Worm (Caenorhabditis elegans) whole organism, midembryonic: ENCODE results near the gene T19H12.2.
"Not testable (repeated sequence)": the region's sequence is repeated elsewhere in the genome, so short reads cannot be mapped to it uniquely, and the experiment has no call there.

Experiments
- T22C8.4 ChIP-seq: fragments of 200-800 bp; sonication (Bioruptor generic); IDR thresholded peaks from 2 replicates; pipeline ENCODE4 v1.3.6; 2022; ENCODE audit warnings: missing genetic modification characterization, missing compliant biosample characterization
- cog-1 ChIP-seq: sonication (generic microtip); optimal IDR thresholded peaks from 2 replicates; lab custom pipeline; 2016; ENCODE audit warnings: missing genetic modification characterization, missing compliant biosample characterization
- flt-1 ChIP-seq: fragments of 200-800 bp; sonication (Bioruptor generic); IDR thresholded peaks from 2 replicates; pipeline ENCODE4 v1.3.6; 2022; ENCODE audit warnings: missing genetic modification characterization, missing compliant biosample characterization
- klf-2 ChIP-seq: fragments of 200-800 bp; sonication (Bioruptor generic); conservative IDR thresholded peaks from 2 replicates; pipeline ENCODE4 v1.3.6; 2022; ENCODE audit warnings: missing genetic modification reagents, missing genetic modification characterization, missing compliant biosample characterization
- med-1 ChIP-seq: sonication (generic microtip); optimal IDR thresholded peaks from 2 replicates; lab custom pipeline; 2017; ENCODE audit warnings: missing genetic modification characterization, mild to moderate bottlenecking, missing compliant biosample characterization, antibody characterized with exemption, missing genetic modification reagents; ENCODE audit not compliant: insufficient read depth
- ref-1 ChIP-seq: fragments of 200-800 bp; sonication (Bioruptor generic); conservative IDR thresholded peaks from 2 replicates; pipeline ENCODE4 v1.3.6; 2022; ENCODE audit warnings: missing genetic modification reagents, missing genetic modification characterization, missing compliant biosample characterization
- tab-1 ChIP-seq: fragments of 200-800 bp; sonication (Bioruptor generic); IDR thresholded peaks from 2 replicates; pipeline ENCODE4 v1.3.6; 2022; ENCODE audit warnings: missing genetic modification characterization, missing compliant biosample characterization
- ztf-23 ChIP-seq: fragments of 200-800 bp; sonication (Bioruptor generic); IDR thresholded peaks from 2 replicates; pipeline ENCODE4 v1.3.6; 2022; ENCODE audit warnings: missing genetic modification reagents, missing genetic modification characterization, missing compliant biosample characterization
- ztf-29 ChIP-seq: fragments of 200-800 bp; sonication (Bioruptor generic); IDR thresholded peaks from 2 replicates; pipeline ENCODE4 v1.3.6; 2022; ENCODE audit warnings: missing genetic modification reagents, missing genetic modification characterization, missing compliant biosample characterization

The T19H12.2 gene

DNA sequence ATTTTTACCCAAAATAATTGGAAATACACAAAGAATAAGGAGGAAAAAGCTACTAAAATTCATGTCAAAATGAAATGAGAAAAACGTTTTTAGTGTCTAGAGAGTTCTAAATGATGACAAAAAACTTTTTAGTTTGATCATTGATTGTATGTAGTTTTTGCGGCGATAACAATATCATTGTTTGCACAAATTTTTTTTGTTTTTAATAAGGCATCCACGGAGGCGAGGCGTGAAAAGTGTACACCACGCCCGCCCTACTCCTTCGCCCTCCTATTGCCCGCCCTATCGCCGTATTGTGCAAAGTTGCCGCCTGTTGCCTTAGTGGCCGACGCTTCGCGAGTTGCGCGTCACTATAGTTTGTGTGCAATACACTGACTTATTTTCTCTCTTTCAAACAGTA is 9.8 kb downstream of the T19H12.2 start, which contains the start of gene ugt-10:
ugt-10 (minus strand) TSS at position 101 of the 400 bp plus-strand sequence.
- not testable (repeated sequence) for TF ChIP-seq flt-1 (GFP tag; lab: Robert Waterston, UW); cog-1 (tag; lab: Kevin White, UChicago); med-1 (GFP tag; lab: Kevin White, UChicago)

DNA sequence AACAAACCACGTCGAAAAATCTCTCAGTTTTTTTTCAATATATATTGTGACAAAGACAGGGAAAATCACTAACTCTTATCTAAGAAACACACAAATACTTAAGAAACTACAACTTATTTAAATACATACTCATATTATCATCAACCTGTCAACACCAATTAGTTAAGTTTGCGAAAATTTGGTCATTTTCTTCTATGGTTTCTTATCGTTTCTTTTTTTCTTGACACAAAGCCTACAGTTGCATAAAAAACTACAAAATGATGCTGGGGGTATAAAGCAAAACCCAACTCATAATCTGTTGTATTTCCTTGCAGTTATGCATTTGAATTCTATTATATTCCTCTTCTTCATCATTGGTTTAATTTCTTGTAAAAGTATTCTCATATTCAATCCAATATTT is 10.8 kb downstream of the T19H12.2 start, which contains the start of gene ugt-67:
ugt-67 (plus strand) TSS at position 301 of the 400 bp plus-strand sequence.
- TF ChIP-seq T22C8.4 (GFP tag; lab: Robert Waterston, UW) (no peak), ztf-23 (GFP tag; lab: Robert Waterston, UW) (no peak), med-1 (GFP tag; lab: Kevin White, UChicago) (no peak), tab-1 (GFP tag; lab: Robert Waterston, UW) (no peak), ztf-29 (GFP tag; lab: Robert Waterston, UW) (no peak), ref-1 (GFP tag; lab: Robert Waterston, UW) (no peak), cog-1 (tag; lab: Kevin White, UChicago) (no peak), flt-1 (GFP tag; lab: Robert Waterston, UW) (no peak), klf-2 (no peak)

DNA sequence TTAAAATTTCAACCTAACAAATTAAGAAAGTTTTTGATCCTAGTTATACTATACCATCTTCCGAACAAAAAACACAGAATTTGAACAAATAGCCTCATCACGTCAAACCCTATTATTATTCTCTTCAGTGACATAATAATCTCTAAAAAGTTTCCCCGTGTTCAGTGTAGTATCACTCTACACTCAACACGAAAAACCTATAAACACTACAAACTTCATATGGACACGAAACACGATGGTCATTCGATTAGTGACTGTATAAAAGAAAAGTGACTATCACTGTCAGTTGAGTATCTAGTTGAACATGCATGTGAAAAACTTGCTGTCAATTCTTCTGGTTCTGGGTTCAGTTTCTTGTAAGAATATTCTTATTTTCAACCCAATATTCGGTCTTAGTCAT is 13.5 kb downstream of the T19H12.2 start, which contains the start of gene ugt-8:
ugt-8 (plus strand) TSS at position 235 of the 400 bp plus-strand sequence.
- no peak for TF ChIP-seq klf-2
- no peak for TF ChIP-seq tab-1 (GFP tag; lab: Robert Waterston, UW)
- no peak for TF ChIP-seq cog-1 (tag; lab: Kevin White, UChicago)
- TF ChIP-seq T22C8.4 (GFP tag; lab: Robert Waterston, UW) = no peak
- TF ChIP-seq flt-1 (GFP tag; lab: Robert Waterston, UW) = no peak

- no peak for TF ChIP-seq T22C8.4 (GFP tag; lab: Robert Waterston, UW)
- no peak for TF ChIP-seq tab-1 (GFP tag; lab: Robert Waterston, UW)
- no peak for TF ChIP-seq ztf-23 (GFP tag; lab: Robert Waterston, UW)
- no peak for TF ChIP-seq flt-1 (GFP tag; lab: Robert Waterston, UW)
- no peak for TF ChIP-seq ref-1 (GFP tag; lab: Robert Waterston, UW)
- no peak for TF ChIP-seq ztf-29 (GFP tag; lab: Robert Waterston, UW)
- TF ChIP-seq klf-2 = no peak
- no peak for TF ChIP-seq med-1 (GFP tag; lab: Kevin White, UChicago)
- TF ChIP-seq cog-1 (tag; lab: Kevin White, UChicago) = no peak
These were observed 15.7 kb downstream of the T19H12.2 start, which contains the start of gene ugt-14 for ce11 chrV:4905953-4906352. Gene ugt-14, plus strand, starts transcription at chrV:4906253.

ce11 chrV:4908591-4908990 is 18.4 kb downstream of the T19H12.2 start, which contains the start of gene ugt-13:
Gene ugt-13, plus strand, starts transcription at chrV:4908884.
- no peak for TF ChIP-seq cog-1 (tag; lab: Kevin White, UChicago)
- TF ChIP-seq tab-1 (GFP tag; lab: Robert Waterston, UW) = no peak
- no peak for TF ChIP-seq ztf-29 (GFP tag; lab: Robert Waterston, UW)
- TF ChIP-seq ztf-23 (GFP tag; lab: Robert Waterston, UW) = no peak
- TF ChIP-seq flt-1 (GFP tag; lab: Robert Waterston, UW) = no peak
- no peak for TF ChIP-seq med-1 (GFP tag; lab: Kevin White, UChicago)
- TF ChIP-seq klf-2 = no peak
- no peak for TF ChIP-seq T22C8.4 (GFP tag; lab: Robert Waterston, UW)
- no peak for TF ChIP-seq ref-1 (GFP tag; lab: Robert Waterston, UW)

DNA sequence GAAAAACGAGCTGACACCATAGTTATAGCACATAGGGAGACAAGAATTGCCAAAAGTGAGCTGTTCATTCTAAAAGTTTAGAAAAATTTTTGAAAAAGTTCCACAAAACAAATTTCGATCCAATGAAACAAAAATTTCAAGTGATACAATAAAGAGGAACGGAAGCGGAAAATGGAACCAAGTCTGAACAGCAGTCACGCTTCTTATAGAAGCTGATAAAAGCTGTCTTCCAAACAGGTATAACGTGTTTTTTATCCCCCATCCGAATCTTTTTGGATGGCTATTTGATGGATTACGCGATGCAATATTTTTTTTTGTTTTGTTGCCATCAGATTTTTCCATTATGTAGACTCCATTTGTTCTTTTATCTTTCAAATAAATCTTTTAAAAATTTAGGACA is 22.1 kb downstream of the T19H12.2 start, which contains the start of gene H23N18.5:
H23N18.5 (minus strand) TSS at position 69 of the 400 bp plus-strand sequence.
- no peak for TF ChIP-seq klf-2
- TF ChIP-seq ztf-23 (GFP tag; lab: Robert Waterston, UW) = no peak
- TF ChIP-seq ref-1 (GFP tag; lab: Robert Waterston, UW) = no peak
- TF ChIP-seq med-1 (GFP tag; lab: Kevin White, UChicago) = no peak
- no peak for TF ChIP-seq flt-1 (GFP tag; lab: Robert Waterston, UW)
- no peak for TF ChIP-seq tab-1 (GFP tag; lab: Robert Waterston, UW)
- TF ChIP-seq T22C8.4 (GFP tag; lab: Robert Waterston, UW) = no peak
- no peak for TF ChIP-seq cog-1 (tag; lab: Kevin White, UChicago)
- TF ChIP-seq ztf-29 (GFP tag; lab: Robert Waterston, UW) = no peak

ce11 chrV:4913853-4914252 is 23.6 kb downstream of the T19H12.2 start:
- TF ChIP-seq tab-1 (GFP tag; lab: Robert Waterston, UW) (no peak), ref-1 (GFP tag; lab: Robert Waterston, UW) (no peak), ztf-23 (GFP tag; lab: Robert Waterston, UW) (no peak), med-1 (GFP tag; lab: Kevin White, UChicago) (no peak), ztf-29 (GFP tag; lab: Robert Waterston, UW) (no peak), klf-2 (no peak), flt-1 (GFP tag; lab: Robert Waterston, UW) (no peak), T22C8.4 (GFP tag; lab: Robert Waterston, UW) (no peak), cog-1 (tag; lab: Kevin White, UChicago) (no peak)

ce11 chrV:4914879-4915278 is 24.6 kb downstream of the T19H12.2 start, which contains the start of gene H23N18.6:
Gene H23N18.6, minus strand, starts transcription at chrV:4915079.
- no peak for TF ChIP-seq flt-1 (GFP tag; lab: Robert Waterston, UW)
- TF ChIP-seq tab-1 (GFP tag; lab: Robert Waterston, UW) = no peak
- TF ChIP-seq ztf-23 (GFP tag; lab: Robert Waterston, UW) = no peak
- TF ChIP-seq ztf-29 (GFP tag; lab: Robert Waterston, UW) = no peak
- TF ChIP-seq T22C8.4 (GFP tag; lab: Robert Waterston, UW) = no peak
- TF ChIP-seq klf-2 = no peak
- no peak for TF ChIP-seq med-1 (GFP tag; lab: Kevin White, UChicago)
- TF ChIP-seq cog-1 (tag; lab: Kevin White, UChicago) = no peak
- no peak for TF ChIP-seq ref-1 (GFP tag; lab: Robert Waterston, UW)

DNA sequence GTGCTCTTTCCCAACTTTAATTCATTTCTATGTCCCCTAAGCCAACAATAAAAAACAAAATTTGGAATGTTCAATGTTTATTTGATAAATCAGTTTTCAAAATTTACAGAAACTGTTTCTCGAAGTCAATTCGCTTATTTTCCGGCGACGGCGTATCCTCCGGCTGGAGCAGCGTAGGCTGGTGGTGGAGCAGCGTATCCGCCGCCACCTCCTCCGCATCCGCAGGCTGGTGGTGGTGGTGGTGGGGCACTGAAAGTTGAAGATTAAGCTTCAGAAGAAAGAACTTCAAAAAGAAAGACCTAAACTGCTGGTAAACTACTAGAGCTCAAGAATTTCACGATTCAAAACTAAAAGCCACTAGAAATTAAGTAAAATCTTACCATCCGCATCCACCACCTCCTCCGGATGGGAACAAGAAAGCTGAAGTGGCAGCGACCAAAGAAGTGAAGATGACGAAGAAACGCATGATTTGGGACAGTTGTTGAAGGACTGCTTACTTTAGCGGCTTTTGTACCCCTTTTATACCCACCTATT is 27.9 kb downstream of the T19H12.2 start, which contains the start of gene C02E7.7:
C02E7.7 (minus strand) TSS at position 484 of the 534 bp plus-strand sequence.
- TF ChIP-seq ref-1 (GFP tag; lab: Robert Waterston, UW) (no peak), ztf-23 (GFP tag; lab: Robert Waterston, UW) (no peak), klf-2 (no peak; the same call in 1 of the 2 replicates), flt-1 (GFP tag; lab: Robert Waterston, UW) (no peak), ztf-29 (GFP tag; lab: Robert Waterston, UW) (no peak), cog-1 (tag; lab: Kevin White, UChicago) (no peak), tab-1 (GFP tag; lab: Robert Waterston, UW) (no peak), med-1 (GFP tag; lab: Kevin White, UChicago) (no peak)
